Fruit fly (Drosophila melanogaster): ENCODE data around the gene CG10918.

The CG10918 gene

dm6 chrX:21429156-21429555, at the start of gene CG10918:
Gene CG10918, minus strand, starts transcription at chrX:21429256.
- no peak for TF ChIP-seq Jra (GFP tag; optimal IDR thresholded peaks at IDR 0.05)
- no peak for TF ChIP-seq CG9705 (GFP tag; optimal IDR thresholded peaks at IDR 0.05)
- TF ChIP-seq ey (GFP tag; optimal IDR thresholded peaks at IDR 0.05): no peak
- TF ChIP-seq Rel (GFP tag; optimal IDR thresholded peaks at IDR 0.05): no peak
- TF ChIP-seq Rel (tag; optimal IDR thresholded peaks at IDR 0.05): no peak
- TF ChIP-seq Mio (GFP tag; optimal IDR thresholded peaks at IDR 0.05): no peak
- TF ChIP-seq usp (GFP tag; optimal IDR thresholded peaks at IDR 0.05): no peak
- TF ChIP-seq brk (GFP tag; optimal IDR thresholded peaks at IDR 0.05): no peak
- no peak for TF ChIP-seq Myc (optimal IDR thresholded peaks at IDR 0.05)
- no peak for TF ChIP-seq Hnf4 (GFP tag; optimal IDR thresholded peaks at IDR 0.05)
- TF ChIP-seq dmrt93B (GFP tag; optimal IDR thresholded peaks at IDR 0.05): no peak
- no peak for TF ChIP-seq Dif (GFP tag; optimal IDR thresholded peaks at IDR 0.05; ENCODE audit: partially characterized antibody)

dm6 chrX:21478845-21479244, 49.8 kb upstream of the CG10918 start, which contains the start of gene Ir20a:
Gene Ir20a, minus strand, starts transcription at chrX:21478945.
- TF ChIP-seq sage (GFP tag; optimal IDR thresholded peaks at IDR 0.05) (no peak), Vsx2 (GFP tag; optimal IDR thresholded peaks at IDR 0.05; ENCODE audit: partially characterized antibody) (no peak), rgr (GFP tag; optimal IDR thresholded peaks at IDR 0.05) (no peak), usp (GFP tag; optimal IDR thresholded peaks at IDR 0.05) (no peak), pan (optimal IDR thresholded peaks at IDR 0.05) (no peak), CG9705 (GFP tag; optimal IDR thresholded peaks at IDR 0.05) (no peak)

- TF ChIP-seq lola (GFP tag; optimal IDR thresholded peaks at IDR 0.05) (no peak), dl (GFP tag; optimal IDR thresholded peaks at IDR 0.05; ENCODE audit: insufficient read depth in 1 of 2, partially characterized antibody in 2 of 2) (no peak), sage (GFP tag; optimal IDR thresholded peaks at IDR 0.05) (no peak), Hr78 (GFP tag; optimal IDR thresholded peaks at IDR 0.05) (no peak)
These were observed 28.6 kb upstream of the CG10918 start, which contains the start of gene DIP-beta for dm6 chrX:21457632-21458031. Gene DIP-beta, minus strand, starts transcription at chrX:21457738.

dm6 chrX:21440687-21441086, 11.6 kb upstream of the CG10918 start:
- TF ChIP-seq Dfd (GFP tag; optimal IDR thresholded peaks at IDR 0.05): peak; percentile 96
- TF ChIP-seq sv (GFP tag; optimal IDR thresholded peaks at IDR 0.05): no peak
- TF ChIP-seq dsf (GFP tag; optimal IDR thresholded peaks at IDR 0.05; ENCODE audit: borderline replicate concordance): no peak
- no peak for TF ChIP-seq psq (GFP tag; optimal IDR thresholded peaks at IDR 0.05)
- no peak for TF ChIP-seq usp (GFP tag; optimal IDR thresholded peaks at IDR 0.05)

- TF ChIP-seq Vsx2 (GFP tag; optimal IDR thresholded peaks at IDR 0.05; ENCODE audit: partially characterized antibody) (no peak), CG9705 (GFP tag; optimal IDR thresholded peaks at IDR 0.05) (no peak), sage (GFP tag; optimal IDR thresholded peaks at IDR 0.05) (no peak), N (GFP tag; optimal IDR thresholded peaks at IDR 0.05) (no peak), Dif (GFP tag; optimal IDR thresholded peaks at IDR 0.05; ENCODE audit: partially characterized antibody) (no peak), Myc (optimal IDR thresholded peaks at IDR 0.05) (no peak), brk (GFP tag; optimal IDR thresholded peaks at IDR 0.05) (no peak), lola (GFP tag; optimal IDR thresholded peaks at IDR 0.05) (no peak), Dfd (GFP tag; optimal IDR thresholded peaks at IDR 0.05) (no peak), foxo (GFP tag; optimal IDR thresholded peaks at IDR 0.05) (no peak), Sp1 (GFP tag; optimal IDR thresholded peaks at IDR 0.05) (no peak), Hnf4 (GFP tag; optimal IDR thresholded peaks at IDR 0.05) (no peak), usp (GFP tag; optimal IDR thresholded peaks at IDR 0.05) (no peak), psq (GFP tag; optimal IDR thresholded peaks at IDR 0.05) (no peak), Hr83 (GFP tag; optimal IDR thresholded peaks at IDR 0.05; ENCODE audit: poor library complexity, severe bottlenecking) (no peak), tai (GFP tag; optimal IDR thresholded peaks at IDR 0.05) (no peak), rgr (GFP tag; optimal IDR thresholded peaks at IDR 0.05) (no peak), Hr78 (GFP tag; optimal IDR thresholded peaks at IDR 0.05) (no peak), sv (GFP tag; optimal IDR thresholded peaks at IDR 0.05) (no peak)
These were observed 26.4 kb downstream of the CG10918 start, which contains the start of gene whe for dm6 chrX:21402672-21403071. Gene whe, minus strand, starts transcription at chrX:21402772.

- TF ChIP-seq Myc (optimal IDR thresholded peaks at IDR 0.05) (no peak), Sp1 (GFP tag; optimal IDR thresholded peaks at IDR 0.05) (no peak), Rel (GFP tag; optimal IDR thresholded peaks at IDR 0.05) (no peak), Rel (tag; optimal IDR thresholded peaks at IDR 0.05) (no peak), Jra (GFP tag; optimal IDR thresholded peaks at IDR 0.05) (no peak), Dfd (GFP tag; optimal IDR thresholded peaks at IDR 0.05) (peak; percentile 99), GATAd (GFP tag; optimal IDR thresholded peaks at IDR 0.05) (no peak), woc (GFP tag; optimal IDR thresholded peaks at IDR 0.05) (no peak)
These were observed 32.1 kb downstream of the CG10918 start, which contains the start of gene lcs for dm6 chrX:21396860-21397459. Gene lcs, minus strand, starts transcription at chrX:21397316.
